Worm (Caenorhabditis elegans) whole organism, young adult: Measurements from ENCODE around the gene Y69A2AR.46.

Experiments
- B0035.1 ChIP-seq: sonication (generic microtip); optimal IDR thresholded peaks from 2 replicates; lab custom pipeline; 2016; ENCODE audit warnings: missing genetic modification characterization, mild to moderate bottlenecking, missing compliant biosample characterization, missing genotype, missing genetic modification reagents
- B0261.1 ChIP-seq: sonication (generic microtip); optimal IDR thresholded peaks from 2 replicates; lab custom pipeline; 2016; ENCODE audit warnings: mild to moderate bottlenecking, missing genetic modification characterization, moderate library complexity, missing compliant biosample characterization
- C17E4.6 ChIP-seq: fragments of 200-800 bp; sonication (Bioruptor generic); IDR thresholded peaks from 2 replicates; pipeline ENCODE4 v1.3.6; 2022; ENCODE audit warnings: missing genetic modification reagents, missing genetic modification characterization, missing compliant biosample characterization
- F10E7.11 ChIP-seq: sonication (generic microtip); optimal IDR thresholded peaks from 2 replicates; lab custom pipeline; 2017; ENCODE audit warnings: mild to moderate bottlenecking, missing genetic modification characterization, moderate library complexity, missing compliant biosample characterization
- F23B12.7 ChIP-seq: sonication (generic microtip); optimal IDR thresholded peaks from 2 replicates; lab custom pipeline; 2017; ENCODE audit warnings: missing genetic modification characterization, mild to moderate bottlenecking, missing compliant biosample characterization, antibody characterized with exemption, moderate library complexity; ENCODE audit not compliant: insufficient read depth
- F39B2.1 ChIP-seq: fragments of 200-800 bp; sonication (Bioruptor generic); IDR thresholded peaks from 2 replicates; pipeline ENCODE4 v1.3.6; 2022; ENCODE audit warnings: missing genetic modification reagents, missing genetic modification characterization, missing compliant biosample characterization
- Y53G8AR.9 ChIP-seq: fragments of 200-800 bp; sonication (Bioruptor generic); conservative IDR thresholded peaks from 2 replicates; pipeline ENCODE4 v1.3.6; 2022; ENCODE audit warnings: missing genetic modification reagents, missing genetic modification characterization, missing compliant biosample characterization
- Y56A3A.18 ChIP-seq: fragments of 200-800 bp; sonication (Bioruptor generic); IDR thresholded peaks from 2 replicates; pipeline ENCODE4 v1.3.6; 2022; ENCODE audit warnings: missing genetic modification reagents, missing genetic modification characterization, missing compliant biosample characterization
- Y67H2A.10 ChIP-seq: fragments of 200-800 bp; sonication (Bioruptor generic); conservative IDR thresholded peaks from 2 replicates; pipeline ENCODE4 v1.3.6; 2022; ENCODE audit warnings: missing genetic modification reagents, missing genetic modification characterization, missing compliant biosample characterization
- Y95B8A.8 ChIP-seq: fragments of 200-800 bp; sonication (Bioruptor generic); IDR thresholded peaks from 2 replicates; pipeline ENCODE4 v1.3.6; 2022; ENCODE audit warnings: missing genetic modification reagents, missing genetic modification characterization, missing compliant biosample characterization
- akir-1 ChIP-seq: fragments of 200-800 bp; sonication (Bioruptor generic); optimal IDR thresholded peaks from 2 replicates; lab custom pipeline; 2018; ENCODE audit warnings: mild to moderate bottlenecking, missing genetic modification characterization, moderate library complexity, missing compliant biosample characterization
- aptf-2 ChIP-seq: fragments of 200-800 bp; sonication (Bioruptor generic); conservative IDR thresholded peaks from 2 replicates; pipeline ENCODE4 v1.3.6; 2022; ENCODE audit warnings: missing genetic modification reagents, missing genetic modification characterization, missing compliant biosample characterization
- aptf-3 ChIP-seq: fragments of 200-800 bp; sonication (Bioruptor generic); IDR thresholded peaks from 2 replicates; pipeline ENCODE4 v1.3.6; 2022; ENCODE audit warnings: missing genetic modification characterization, missing compliant biosample characterization
- attf-3 ChIP-seq: fragments of 200-800 bp; sonication (Bioruptor generic); conservative IDR thresholded peaks from 2 replicates; pipeline ENCODE4 v1.3.6; 2022; ENCODE audit warnings: missing genetic modification reagents, missing genetic modification characterization, missing compliant biosample characterization
- attf-5 ChIP-seq: fragments of 200-800 bp; sonication (Bioruptor generic); optimal IDR thresholded peaks from 2 replicates; lab custom pipeline; 2018; ENCODE audit warnings: mild to moderate bottlenecking, missing genetic modification characterization, missing compliant biosample characterization
- bed-2 ChIP-seq: fragments of 200-800 bp; sonication (Bioruptor generic); IDR thresholded peaks from 2 replicates; pipeline ENCODE4 v1.3.6; 2022; ENCODE audit warnings: missing genetic modification reagents, missing genetic modification characterization, missing compliant biosample characterization
- cebp-1 ChIP-seq, 2 experiments: fragments of 200-800 bp in 1 of 2; sonication (Bioruptor generic) in 1 of 2; sonication (generic microtip) in 1 of 2; IDR thresholded peaks in 1 of 2; optimal IDR thresholded peaks in 1 of 2; 2 replicates each; pipeline versions ENCODE4 v1.3.6 to Lab custom; 2017 to 2022; ENCODE audit warnings: missing compliant biosample characterization in 2 of 2, missing genetic modification characterization in 2 of 2, mild to moderate bottlenecking in 1 of 2, missing genetic modification reagents in 1 of 2, moderate library complexity in 1 of 2
- ceh-100 ChIP-seq: fragments of 200-800 bp; sonication (Bioruptor generic); IDR thresholded peaks from 2 replicates; pipeline ENCODE4 v1.3.6; 2022; ENCODE audit warnings: missing genetic modification reagents, missing genetic modification characterization, missing compliant biosample characterization
- ceh-40 ChIP-seq: fragments of 200-800 bp; sonication (Bioruptor generic); IDR thresholded peaks from 2 replicates; pipeline ENCODE4 v1.3.6; 2022; ENCODE audit warnings: missing genetic modification characterization, missing compliant biosample characterization
- chd-7 ChIP-seq: sonication (generic microtip); optimal IDR thresholded peaks from 2 replicates; lab custom pipeline; 2016; ENCODE audit warnings: mild to moderate bottlenecking, missing genetic modification characterization, moderate library complexity, missing compliant biosample characterization
- egl-18 ChIP-seq: fragments of 200-800 bp; sonication (Bioruptor generic); IDR thresholded peaks from 2 replicates; pipeline ENCODE4 v1.3.6; 2022; ENCODE audit warnings: missing genetic modification reagents, missing genetic modification characterization, missing compliant biosample characterization
- hlh-12 ChIP-seq: sonication (generic microtip); optimal IDR thresholded peaks from 2 replicates; lab custom pipeline; 2016; ENCODE audit warnings: missing genetic modification characterization, missing compliant biosample characterization
- hrde-1 ChIP-seq: sonication (generic microtip); optimal IDR thresholded peaks from 2 replicates; lab custom pipeline; 2016; ENCODE audit warnings: missing genetic modification characterization, mild to moderate bottlenecking, missing compliant biosample characterization, moderate library complexity, missing genotype, missing genetic modification reagents, borderline replicate concordance
- lsy-27 ChIP-seq: sonication (generic microtip); optimal IDR thresholded peaks from 2 replicates; lab custom pipeline; 2017; ENCODE audit warnings: missing genetic modification characterization, mild to moderate bottlenecking, missing compliant biosample characterization, antibody characterized with exemption, missing genotype, borderline replicate concordance; ENCODE audit not compliant: insufficient read depth
- madf-10 ChIP-seq: sonication (generic microtip); optimal IDR thresholded peaks from 2 replicates; lab custom pipeline; 2016; ENCODE audit warnings: mild to moderate bottlenecking, missing genetic modification characterization, missing compliant biosample characterization
- madf-6 ChIP-seq: fragments of 200-800 bp; sonication (Bioruptor generic); IDR thresholded peaks from 2 replicates; pipeline ENCODE4 v1.3.6; 2022; ENCODE audit warnings: missing genetic modification reagents, missing genetic modification characterization, missing compliant biosample characterization
- nhr-120 ChIP-seq: fragments of 200-800 bp; sonication (Bioruptor generic); IDR thresholded peaks from 2 replicates; pipeline ENCODE4 v1.3.6; 2022; ENCODE audit warnings: missing genetic modification characterization, missing compliant biosample characterization
- sdz-38 ChIP-seq: sonication (generic microtip); optimal IDR thresholded peaks from 2 replicates; lab custom pipeline; 2016; ENCODE audit warnings: missing genotype, missing genetic modification characterization, missing compliant biosample characterization
- snpc-1.3 ChIP-seq: sonication (generic microtip); optimal IDR thresholded peaks from 2 replicates; lab custom pipeline; 2017; ENCODE audit warnings: missing genetic modification characterization, mild to moderate bottlenecking, missing compliant biosample characterization, antibody characterized with exemption, moderate library complexity, missing genotype, missing genetic modification reagents; ENCODE audit not compliant: insufficient read depth
- sptf-2 ChIP-seq: fragments of 200-800 bp; sonication (Bioruptor generic); optimal IDR thresholded peaks from 2 replicates; lab custom pipeline; 2018; ENCODE audit warnings: mild to moderate bottlenecking, missing genetic modification characterization, missing compliant biosample characterization
- unc-130 ChIP-seq: sonication (generic microtip); optimal IDR thresholded peaks from 2 replicates; lab custom pipeline; 2016; ENCODE audit warnings: missing genetic modification reagents, missing genetic modification characterization, missing compliant biosample characterization
- unc-62 ChIP-seq: fragments of 150-350 bp; optimal IDR thresholded peaks from 2 replicates; lab custom pipeline; 2014; ENCODE audit warnings: missing biosample characterization, missing genetic modification reagents, missing genetic modification characterization
- zfh-2 ChIP-seq: fragments of 200-800 bp; sonication (Bioruptor generic); conservative IDR thresholded peaks from 2 replicates; pipeline ENCODE4 v1.3.6; 2022; ENCODE audit warnings: missing genetic modification reagents, missing genetic modification characterization, missing compliant biosample characterization
- ztf-25 ChIP-seq: fragments of 200-800 bp; sonication (Bioruptor generic); IDR thresholded peaks from 2 replicates; pipeline ENCODE4 v1.3.6; 2022; ENCODE audit warnings: missing genetic modification reagents, missing genetic modification characterization, missing compliant biosample characterization
- ztf-3 ChIP-seq: fragments of 200-800 bp; sonication (Bioruptor generic); optimal IDR thresholded peaks from 2 replicates; lab custom pipeline; 2018; ENCODE audit warnings: mild to moderate bottlenecking, missing genetic modification characterization, missing compliant biosample characterization

Y69A2AR.46 gene

DNA sequence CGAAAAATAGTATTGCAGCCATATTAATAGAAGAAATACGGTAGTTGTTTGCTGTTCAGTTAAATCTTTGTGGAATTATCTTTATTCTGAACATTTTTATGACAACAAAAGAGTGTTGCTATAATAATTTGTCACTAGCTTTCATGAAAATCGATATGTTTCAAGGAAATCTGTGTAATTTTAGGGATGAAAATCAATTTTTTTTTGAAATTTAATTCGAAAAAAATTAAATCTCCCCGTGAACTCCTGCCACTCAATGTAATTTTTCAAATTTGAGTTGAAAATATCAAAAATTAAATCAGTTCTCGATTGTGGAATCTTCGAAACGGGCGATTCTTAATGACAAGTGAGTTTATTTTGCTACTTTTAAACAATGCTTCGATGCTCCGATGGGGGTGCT, at the start of gene Y69A2AR.46:
Gene Y69A2AR.46, plus strand, starts transcription at position 301 of the 400 bp plus-strand sequence.
- no peak for TF ChIP-seq madf-6 (GFP tag; lab: Robert Waterston, UW)

DNA sequence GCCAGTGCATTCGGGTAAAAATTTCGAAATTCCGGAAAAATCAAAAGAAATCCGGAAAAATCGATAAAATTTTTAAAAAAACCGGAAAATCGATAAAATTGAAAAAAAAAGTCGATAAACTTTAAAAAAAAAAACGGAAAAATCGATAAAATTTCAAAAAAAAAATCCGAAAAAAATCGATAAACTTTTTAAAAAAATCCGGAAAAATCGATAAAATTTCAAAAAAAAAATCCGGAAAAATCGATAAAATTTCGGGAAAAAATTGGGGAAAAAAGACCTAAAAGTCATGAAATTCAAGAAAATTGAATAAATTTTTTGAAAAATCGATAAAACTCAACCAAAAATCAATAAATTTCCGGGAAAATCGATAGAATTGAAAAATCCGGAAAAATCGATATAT, 34.6 kb upstream of the Y69A2AR.46 start:
- no peak for TF ChIP-seq sdz-38 (tag; lab: Kevin White, UChicago)
- TF ChIP-seq F23B12.7: no peak
- TF ChIP-seq ztf-3 (GFP tag; lab: Kevin White, UChicago): no peak
- no peak for TF ChIP-seq hrde-1 (tag; lab: Kevin White, UChicago)
- TF ChIP-seq F10E7.11 (tag; lab: Kevin White, UChicago): no peak
- TF ChIP-seq unc-62: no peak
- TF ChIP-seq F39B2.1 (GFP tag; lab: Robert Waterston, UW): no peak
- TF ChIP-seq Y67H2A.10 (GFP tag; lab: Robert Waterston, UW): no peak
- no peak for TF ChIP-seq hlh-12 (tag; lab: Kevin White, UChicago)
- TF ChIP-seq Y53G8AR.9 (GFP tag; lab: Robert Waterston, UW): no peak
- no peak for TF ChIP-seq zfh-2 (GFP tag; lab: Robert Waterston, UW)
- no peak for TF ChIP-seq cebp-1 (GFP tag; IDR thresholded peaks at IDR 0.05; lab: Robert Waterston, UW)
- no peak for TF ChIP-seq cebp-1 (tag; optimal IDR thresholded peaks at IDR 0.05; lab: Kevin White, UChicago)
- no peak for TF ChIP-seq Y95B8A.8 (GFP tag; lab: Robert Waterston, UW)
- TF ChIP-seq ceh-100: no peak
- TF ChIP-seq, all 124 proteins: peak for 0

DNA sequence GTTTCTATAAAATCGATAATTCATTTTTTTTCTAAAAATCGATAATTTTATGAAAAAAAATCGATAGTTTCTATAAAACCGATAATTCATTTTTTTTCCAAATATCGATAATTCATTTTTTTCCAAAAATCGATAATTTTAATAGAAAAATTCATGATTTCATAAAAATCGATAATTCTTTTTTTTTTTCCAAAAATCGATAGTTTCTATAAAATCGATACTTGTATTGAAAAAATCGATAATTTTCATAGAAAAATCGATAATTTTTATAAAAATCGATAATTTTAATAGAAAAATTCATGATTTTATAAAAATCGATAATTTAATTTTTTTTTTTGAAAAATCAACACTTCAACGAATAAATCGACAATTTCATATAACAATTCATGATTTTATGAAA, 32.2 kb upstream of the Y69A2AR.46 start:
- TF ChIP-seq chd-7 (no peak), B0261.1 (tag; lab: Kevin White, UChicago) (no peak), Y56A3A.18 (GFP tag; lab: Robert Waterston, UW) (no peak), snpc-1.3 (tag; lab: Kevin White, UChicago) (no peak), C17E4.6 (GFP tag; lab: Robert Waterston, UW) (no peak), ztf-25 (no peak), sptf-2 (GFP tag; lab: Kevin White, UChicago) (no peak)

DNA sequence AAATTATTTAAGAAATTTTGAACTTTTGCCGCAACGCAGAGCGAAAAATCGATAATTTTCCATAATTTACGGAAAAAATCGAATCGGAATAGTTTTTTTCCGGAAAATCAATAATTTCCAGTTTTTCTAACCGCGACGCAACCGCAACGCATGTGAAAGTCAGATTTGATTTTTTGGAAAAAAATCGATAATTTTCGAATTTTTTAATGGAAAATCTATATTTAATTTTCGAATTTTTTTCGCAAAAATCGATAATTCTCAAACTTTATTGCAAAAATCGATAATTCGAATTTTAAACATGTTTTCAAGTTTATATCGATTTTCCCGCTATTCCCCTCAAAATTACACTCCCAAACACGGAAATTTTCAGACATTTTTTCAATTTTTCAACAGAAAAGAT, 31.2 kb upstream of the Y69A2AR.46 start:
- no peak for TF ChIP-seq nhr-120 (GFP tag; lab: Robert Waterston, UW)
- TF ChIP-seq attf-3 (GFP tag; lab: Robert Waterston, UW): no peak
- TF ChIP-seq aptf-3 (GFP tag; lab: Robert Waterston, UW): no peak
- no peak for TF ChIP-seq bed-2
- no peak for TF ChIP-seq unc-130 (GFP tag; lab: Kevin White, UChicago)
- TF ChIP-seq attf-5 (GFP tag; lab: Kevin White, UChicago): no peak
- TF ChIP-seq lsy-27 (tag; lab: Kevin White, UChicago): no peak
- no peak for TF ChIP-seq chd-7
- TF ChIP-seq aptf-2 (GFP tag; lab: Robert Waterston, UW): no peak
- no peak for TF ChIP-seq B0035.1 (tag; lab: Kevin White, UChicago)
- no peak for TF ChIP-seq madf-6 (GFP tag; lab: Robert Waterston, UW)
- no peak for TF ChIP-seq F23B12.7
- TF ChIP-seq akir-1: no peak
- TF ChIP-seq ceh-100: no peak
- no peak for TF ChIP-seq ceh-40 (GFP tag; lab: Robert Waterston, UW)
- TF ChIP-seq madf-10 (tag; lab: Kevin White, UChicago): no peak
- no peak for TF ChIP-seq egl-18
- no peak for TF ChIP-seq snpc-1.3 (tag; lab: Kevin White, UChicago)
